Fruit fly (Drosophila melanogaster) whole organism, embryonic: ENCODE results near the gene Best4.
A peak's percentile ranks its signal among the peaks of the same experiment; 100 is the strongest.

ENCODE experiments used
- Bdp1 ChIP-seq: fragments of 200-800 bp; sonication (Bioruptor generic); optimal IDR thresholded peaks from 3 replicates; lab custom pipeline; 2016; ENCODE audit warnings: missing biosample characterization, missing genetic modification characterization
- C15 ChIP-seq: fragments of 200-800 bp; sonication (Bioruptor generic); IDR thresholded peaks from 3 replicates; pipeline ENCODE4 v1.3.6; 2022; ENCODE audit warnings: missing biosample characterization, missing genetic modification characterization
- CG12236 ChIP-seq: fragments of 200-800 bp; sonication (Bioruptor generic); optimal IDR thresholded peaks from 2 replicates; lab custom pipeline; 2016; ENCODE audit warnings: missing biosample characterization, missing genetic modification characterization
- CG12391 ChIP-seq: fragments of 200-800 bp; sonication (Bioruptor generic); optimal IDR thresholded peaks from 3 replicates; lab custom pipeline; 2018; ENCODE audit warnings: missing biosample characterization, mild to moderate bottlenecking, missing genetic modification characterization, moderate library complexity
- CG14860 ChIP-seq: fragments of 200-800 bp; sonication (Bioruptor generic); IDR thresholded peaks from 3 replicates; pipeline ENCODE4 v1.3.6; 2022; ENCODE audit warnings: missing biosample characterization, missing genetic modification characterization; ENCODE audit not compliant: partially characterized antibody
- CG15073 ChIP-seq: fragments of 200-800 bp; sonication (Bioruptor generic); optimal IDR thresholded peaks from 2 replicates; lab custom pipeline; 2016; ENCODE audit warnings: missing biosample characterization, missing genetic modification characterization
- CG1529 ChIP-seq: fragments of 200-800 bp; sonication (Bioruptor generic); optimal IDR thresholded peaks from 3 replicates; lab custom pipeline; 2018; ENCODE audit warnings: missing biosample characterization, missing genetic modification characterization
- CG15479 ChIP-seq: fragments of 200-800 bp; sonication (Bioruptor generic); optimal IDR thresholded peaks from 3 replicates; lab custom pipeline; 2019; ENCODE audit warnings: missing biosample characterization, mild to moderate bottlenecking, missing genetic modification characterization, moderate library complexity
- CG18476 ChIP-seq: fragments of 200-800 bp; sonication (Bioruptor generic); optimal IDR thresholded peaks from 2 replicates; lab custom pipeline; 2016; ENCODE audit warnings: missing biosample characterization, mild to moderate bottlenecking, missing genetic modification characterization
- CG2120 ChIP-seq: fragments of 200-800 bp; sonication (Bioruptor generic); optimal IDR thresholded peaks from 3 replicates; lab custom pipeline; 2016; ENCODE audit warnings: missing biosample characterization, missing genetic modification characterization
- CG2678 ChIP-seq: fragments of 200-800 bp; sonication (Bioruptor generic); optimal IDR thresholded peaks from 3 replicates; lab custom pipeline; 2019; ENCODE audit warnings: missing biosample characterization, mild to moderate bottlenecking, missing genetic modification characterization, moderate library complexity
- CG31441 ChIP-seq: fragments of 200-800 bp; sonication (Bioruptor generic); IDR thresholded peaks from 2 replicates; pipeline ENCODE4 v1.3.6; 2022; ENCODE audit warnings: missing biosample characterization, missing genetic modification characterization
- CG32772 ChIP-seq: fragments of 200-800 bp; sonication (Bioruptor generic); IDR thresholded peaks from 2 replicates; pipeline ENCODE4 v1.3.6; 2022; ENCODE audit warnings: missing biosample characterization, missing genetic modification characterization
- CG3995 ChIP-seq: fragments of 200-800 bp; sonication (Bioruptor generic); optimal IDR thresholded peaks from 3 replicates; lab custom pipeline; 2016; ENCODE audit warnings: missing biosample characterization, missing genetic modification characterization
- CG7357 ChIP-seq: fragments of 200-800 bp; sonication (Bioruptor generic); IDR thresholded peaks from 3 replicates; pipeline ENCODE4 v1.3.6; 2022; ENCODE audit warnings: missing biosample characterization, missing genetic modification characterization
- CG7556 ChIP-seq: fragments of 200-800 bp; sonication (Bioruptor generic); optimal IDR thresholded peaks from 2 replicates; lab custom pipeline; 2017; ENCODE audit warnings: missing biosample characterization, mild to moderate bottlenecking, missing genetic modification characterization
- CG7963 ChIP-seq: fragments of 200-800 bp; sonication (Bioruptor generic); IDR thresholded peaks from 3 replicates; pipeline ENCODE4 v1.3.6; 2022; ENCODE audit warnings: missing biosample characterization, missing genetic modification characterization; ENCODE audit not compliant: partially characterized antibody
- CG9437 ChIP-seq: fragments of 200-800 bp; sonication (Bioruptor generic); optimal IDR thresholded peaks from 2 replicates; lab custom pipeline; 2018; ENCODE audit warnings: missing biosample characterization, mild to moderate bottlenecking, missing genetic modification characterization
- Chrac-16 ChIP-seq: fragments of 200-800 bp; sonication (Bioruptor generic); optimal IDR thresholded peaks from 3 replicates; lab custom pipeline; 2016; ENCODE audit warnings: missing biosample characterization, missing genetic modification characterization
- D19A ChIP-seq: fragments of 200-800 bp; optimal IDR thresholded peaks from 3 replicates; lab custom pipeline; 2019; ENCODE audit warnings: missing biosample characterization, mild to moderate bottlenecking, missing genetic modification characterization, moderate library complexity
- Dip2 ChIP-seq: fragments of 200-800 bp; sonication (Bioruptor generic); IDR thresholded peaks from 2 replicates; pipeline ENCODE4 v1.3.6; 2022; ENCODE audit warnings: missing biosample characterization, missing genetic modification characterization
- HLH4C ChIP-seq: fragments of 200-800 bp; sonication (Bioruptor generic); IDR thresholded peaks from 3 replicates; pipeline ENCODE4 v1.3.6; 2022; ENCODE audit warnings: missing biosample characterization, missing genetic modification characterization; ENCODE audit not compliant: partially characterized antibody
- Hey ChIP-seq: fragments of 200-800 bp; sonication (Bioruptor generic); optimal IDR thresholded peaks from 3 replicates; lab custom pipeline; 2018; ENCODE audit warnings: missing biosample characterization, mild to moderate bottlenecking, missing genetic modification characterization
- Meics ChIP-seq: fragments of 200-800 bp; sonication (Bioruptor generic); optimal IDR thresholded peaks from 2 replicates; lab custom pipeline; 2017; ENCODE audit warnings: missing biosample characterization, mild to moderate bottlenecking, missing genetic modification characterization
- NC2α ChIP-seq: fragments of 200-800 bp; sonication (Bioruptor generic); optimal IDR thresholded peaks from 2 replicates; lab custom pipeline; 2016; ENCODE audit warnings: missing biosample characterization, missing genetic modification characterization
- Nf-YC ChIP-seq: fragments of 200-800 bp; optimal IDR thresholded peaks from 3 replicates; lab custom pipeline; 2019; ENCODE audit warnings: missing biosample characterization, mild to moderate bottlenecking, missing genetic modification characterization, moderate library complexity
- Ravus ChIP-seq: fragments of 200-800 bp; sonication (Bioruptor generic); IDR thresholded peaks from 2 replicates; pipeline ENCODE4 v1.3.6; 2022; ENCODE audit warnings: missing biosample characterization, missing genetic modification characterization
- abd-A ChIP-seq: fragments of 200-800 bp; sonication (Bioruptor generic); optimal IDR thresholded peaks from 3 replicates; lab custom pipeline; 2019; ENCODE audit warnings: missing biosample characterization, mild to moderate bottlenecking, missing genetic modification characterization, moderate library complexity
- caup ChIP-seq: fragments of 200-800 bp; sonication (Bioruptor generic); optimal IDR thresholded peaks from 3 replicates; lab custom pipeline; 2017; ENCODE audit warnings: missing biosample characterization, mild to moderate bottlenecking, missing genetic modification characterization, moderate library complexity; ENCODE audit not compliant: severe bottlenecking
- chif ChIP-seq, 2 experiments: fragments of 200-800 bp; sonication (Bioruptor generic); optimal IDR thresholded peaks; 3 replicates each; lab custom pipeline; 2016; ENCODE audit warnings: missing biosample characterization in 2 of 2, missing genetic modification characterization in 2 of 2
- corto ChIP-seq: fragments of 200-800 bp; sonication (Bioruptor generic); optimal IDR thresholded peaks from 2 replicates; lab custom pipeline; 2016; ENCODE audit warnings: missing biosample characterization, mild to moderate bottlenecking, missing genetic modification characterization, moderate library complexity
- crol ChIP-seq: fragments of 200-800 bp; sonication (Bioruptor generic); IDR thresholded peaks from 2 replicates; pipeline ENCODE4 v1.3.6; 2022; ENCODE audit warnings: missing biosample characterization, missing genetic modification characterization
- dmrt99B ChIP-seq: fragments of 200-800 bp; sonication (Bioruptor generic); optimal IDR thresholded peaks from 2 replicates; lab custom pipeline; 2018; ENCODE audit warnings: missing biosample characterization, mild to moderate bottlenecking, missing genetic modification characterization, moderate library complexity
- dysf ChIP-seq: fragments of 200-800 bp; sonication (Bioruptor generic); IDR thresholded peaks from 3 replicates; pipeline ENCODE4 v1.3.6; 2022; ENCODE audit warnings: missing biosample characterization, missing genetic modification characterization
- gem ChIP-seq: fragments of 200-800 bp; sonication (Bioruptor generic); optimal IDR thresholded peaks from 2 replicates; lab custom pipeline; 2019; ENCODE audit warnings: missing biosample characterization, mild to moderate bottlenecking, missing genetic modification characterization, moderate library complexity
- jigr1 ChIP-seq: fragments of 200-800 bp; sonication (Bioruptor generic); IDR thresholded peaks from 3 replicates; pipeline ENCODE4 v1.3.6; 2022; ENCODE audit warnings: missing biosample characterization, missing genetic modification characterization
- kay ChIP-seq: fragments of 200-800 bp; sonication (Bioruptor generic); optimal IDR thresholded peaks from 2 replicates; lab custom pipeline; 2016; ENCODE audit warnings: missing biosample characterization, missing genetic modification characterization
- lmd ChIP-seq: fragments of 200-800 bp; sonication (Bioruptor generic); IDR thresholded peaks from 2 replicates; pipeline ENCODE4 v1.3.6; 2022; ENCODE audit warnings: missing biosample characterization, missing genetic modification characterization
- lola ChIP-seq, 3 experiments: fragments of >200 bp in 2 of 3; fragments of 200-800 bp in 1 of 3; sonication (Bioruptor generic) in 1 of 3; optimal IDR thresholded peaks; 2 replicates each; lab custom pipeline; 2017 to 2019; ENCODE audit warnings: missing biosample characterization in 3 of 3, missing genetic modification characterization in 3 of 3, mild to moderate bottlenecking in 1 of 3, moderate library complexity in 1 of 3
- mam ChIP-seq: fragments of 200-800 bp; sonication (Bioruptor generic); optimal IDR thresholded peaks from 3 replicates; lab custom pipeline; 2016; ENCODE audit warnings: missing biosample characterization, missing genetic modification characterization
- nerfin-1 ChIP-seq: fragments of 200-800 bp; sonication (Bioruptor generic); optimal IDR thresholded peaks from 3 replicates; lab custom pipeline; 2019; ENCODE audit warnings: missing biosample characterization, mild to moderate bottlenecking, missing genetic modification characterization, moderate library complexity
- sd ChIP-seq: fragments of 200-800 bp; sonication (Bioruptor generic); optimal IDR thresholded peaks from 3 replicates; lab custom pipeline; 2018; ENCODE audit warnings: missing biosample characterization, mild to moderate bottlenecking, missing genetic modification characterization, moderate library complexity
- shn ChIP-seq: fragments of 200-800 bp; sonication (Bioruptor generic); optimal IDR thresholded peaks from 3 replicates; lab custom pipeline; 2016; ENCODE audit warnings: missing biosample characterization, missing genetic modification characterization
- sim ChIP-seq: fragments of 200-800 bp; sonication (Bioruptor generic); IDR thresholded peaks from 2 replicates; pipeline ENCODE4 v1.3.6; 2022; ENCODE audit warnings: missing biosample characterization, missing genetic modification characterization
- slou ChIP-seq: fragments of 200-800 bp; sonication (Bioruptor generic); optimal IDR thresholded peaks from 3 replicates; lab custom pipeline; 2016; ENCODE audit warnings: missing biosample characterization, missing genetic modification characterization
- tna ChIP-seq: fragments of 200-800 bp; sonication (Bioruptor generic); IDR thresholded peaks from 2 replicates; pipeline ENCODE4 v1.3.6; 2022; ENCODE audit warnings: missing biosample characterization, missing genetic modification characterization; ENCODE audit not compliant: partially characterized antibody

The Best4 gene

dm6 chr3L:15268707-15269385 lies 29.9 kb upstream of the Best4 start (continued):
- TF ChIP-seq lmd (0 out of 2 replicates have a peak, but pooled peaks have one; percentile 26), mam (GFP tag; lab: Kevin White, UChicago) (no peak), Meics (GFP tag; lab: Kevin White, UChicago) (no peak), crol (GFP tag; lab: Robert Waterston, UW) (peak; percentile 67), tna (GFP tag; lab: Robert Waterston, UW) (no peak), CG3995 (GFP tag; lab: Kevin White, UChicago) (no peak), sim (no peak), gem (tag; lab: Kevin White, UChicago) (peak; percentile 38), jigr1 (GFP tag; lab: Robert Waterston, UW) (no peak), CG7357 (no peak), caup (GFP tag; lab: Kevin White, UChicago) (peak; percentile 69), dysf (GFP tag; lab: Robert Waterston, UW) (peak; percentile 52; the same call in 2 of the 3 replicates), dmrt99B (tag; lab: Kevin White, UChicago) (peak; percentile 31)

DNA sequence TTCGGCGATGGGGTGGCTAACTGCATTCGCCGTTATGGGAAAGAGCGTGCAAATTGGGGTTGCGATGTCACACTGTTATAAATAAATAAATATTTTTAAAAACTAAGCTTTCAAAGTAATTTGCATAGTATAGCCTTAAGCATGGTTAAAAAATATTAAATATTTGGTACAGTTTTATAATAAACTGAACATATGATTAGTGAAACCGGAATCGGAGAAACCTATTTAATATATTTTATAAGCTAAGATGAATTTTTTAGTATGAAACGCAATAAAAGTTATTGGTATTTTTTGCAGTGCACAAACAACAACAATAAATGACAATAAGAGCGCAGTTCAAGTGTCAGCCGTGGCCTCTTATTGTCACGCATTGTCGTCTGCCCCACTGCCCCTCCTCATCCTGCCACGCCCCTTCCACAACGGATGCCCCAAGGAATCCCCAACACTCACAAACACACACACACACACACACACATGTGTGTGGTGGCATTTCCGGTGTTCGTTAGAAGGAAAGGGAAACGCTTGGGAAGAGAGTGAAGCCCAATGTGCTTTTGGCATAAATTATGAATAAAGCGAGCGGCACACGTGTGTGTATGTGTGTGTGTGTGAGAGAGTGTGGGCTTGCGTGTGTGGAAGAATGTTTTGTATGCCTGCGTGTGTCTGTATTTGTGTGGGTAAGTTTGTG lies 23.1 kb upstream of the Best4 start:
- peak in 1 of 3 experiments; percentile 33 for TF ChIP-seq lola (GFP tag; optimal IDR thresholded peaks at IDR 0.05; lab: Kevin White, UChicago)
- no peak for TF ChIP-seq shn (GFP tag; lab: Kevin White, UChicago)
- no peak for TF ChIP-seq Bdp1 (GFP tag; lab: Kevin White, UChicago)
- TF ChIP-seq dysf (GFP tag; lab: Robert Waterston, UW), result peak; percentile 44; the same call in 1 of the 3 replicates
- peak; percentile 41 for TF ChIP-seq CG2120 (GFP tag; lab: Kevin White, UChicago)
- no peak for TF ChIP-seq Chrac-16
- TF ChIP-seq C15, result no peak
- TF ChIP-seq Hey (tag; lab: Kevin White, UChicago), result peak; percentile 45
- no peak for TF ChIP-seq Dip2 (GFP tag; lab: Robert Waterston, UW)
- peak; percentile 61 for TF ChIP-seq CG31441 (GFP tag; lab: Robert Waterston, UW)
- TF ChIP-seq CG32772 (GFP tag; lab: Robert Waterston, UW), result no peak
- TF ChIP-seq CG9437, result peak; percentile 29
- no peak for TF ChIP-seq Ravus
- no peak for TF ChIP-seq NC2α (GFP tag; lab: Kevin White, UChicago)
- TF ChIP-seq CG2678 (tag; lab: Kevin White, UChicago), result peak; percentile 59
- no peak for TF ChIP-seq chif (GFP tag; optimal IDR thresholded peaks at IDR 0.05; lab: Kevin White, UChicago)
- TF ChIP-seq corto (GFP tag; lab: Kevin White, UChicago), result no peak
- TF ChIP-seq CG7963 (GFP tag; lab: Robert Waterston, UW), result no peak
- no peak for TF ChIP-seq Nf-YC (tag; lab: Kevin White, UChicago)
- no peak for TF ChIP-seq kay (GFP tag; lab: Kevin White, UChicago)
- TF ChIP-seq abd-A (tag; lab: Kevin White, UChicago), result peak; percentile 75
- TF ChIP-seq caup (GFP tag; lab: Kevin White, UChicago), result peak; percentile 30
- peak; percentile 54 for TF ChIP-seq CG12391 (tag; lab: Kevin White, UChicago)
- peak; percentile 25 for TF ChIP-seq sd (tag; lab: Kevin White, UChicago)
- no peak for TF ChIP-seq D19A (tag; lab: Kevin White, UChicago)
- no peak for TF ChIP-seq CG14860 (GFP tag; lab: Robert Waterston, UW)
- TF ChIP-seq CG12236 (GFP tag; lab: Kevin White, UChicago), result no peak
- peak; percentile 70 for TF ChIP-seq CG7556 (GFP tag; lab: Kevin White, UChicago)
- peak; percentile 72 for TF ChIP-seq gem (tag; lab: Kevin White, UChicago)
- no peak for TF ChIP-seq CG15479 (GFP tag; lab: Kevin White, UChicago)
- TF ChIP-seq HLH4C (GFP tag; lab: Robert Waterston, UW), result no peak
- no peak for TF ChIP-seq CG15073 (GFP tag; lab: Kevin White, UChicago)
- TF ChIP-seq nerfin-1 (tag; lab: Kevin White, UChicago), result peak; percentile 81
- TF ChIP-seq CG1529 (GFP tag; lab: Kevin White, UChicago), result no peak
- TF ChIP-seq CG18476 (GFP tag; lab: Kevin White, UChicago), result no peak
- peak; percentile 3 for TF ChIP-seq slou (GFP tag; lab: Kevin White, UChicago)
